Worm (Caenorhabditis elegans) whole organism, dauer: Measurements from ENCODE around the gene dop-5.

Experiments
- unc-62 ChIP-seq: sonication (generic microtip); optimal IDR thresholded peaks from 2 replicates; lab custom pipeline; 2017; ENCODE audit warnings: missing biosample characterization, missing genetic modification reagents, missing genetic modification characterization

dop-5 gene

ce11 chrV:11329100-11329499 lies 36.9 kb downstream of the dop-5 start, which contains the start of gene F47G9.6:
F47G9.6 (plus strand) TSS chrV:11329400.
- no peak for TF ChIP-seq unc-62 (GFP tag; lab: Kevin White, UChicago)

ce11 chrV:11326914-11327367 lies 39.1 kb downstream of the dop-5 start, which contains the start of gene tmed-10:
tmed-10 (minus strand) TSS chrV:11326964.
- TF ChIP-seq unc-62 (GFP tag; lab: Kevin White, UChicago), result no peak

ce11 chrV:11323720-11324119 lies 42.3 kb downstream of the dop-5 start, which contains the start of gene str-141:
str-141 (minus strand) TSS chrV:11323820.
- TF ChIP-seq unc-62 (GFP tag; lab: Kevin White, UChicago), result no peak

ce11 chrV:11321719-11322118 lies 44.3 kb downstream of the dop-5 start, which contains the start of gene F47G9.4:
F47G9.4 (minus strand) TSS chrV:11321816.
- no peak for TF ChIP-seq unc-62 (GFP tag; lab: Kevin White, UChicago)

- no peak for TF ChIP-seq unc-62 (GFP tag; lab: Kevin White, UChicago)
These were observed 45.2 kb downstream of the dop-5 start for ce11 chrV:11320860-11321259.

ce11 chrV:11316801-11317200 lies 49.2 kb downstream of the dop-5 start, which contains the start of gene cutl-18:
cutl-18 (minus strand) TSS chrV:11316901.
- TF ChIP-seq unc-62 (GFP tag; lab: Kevin White, UChicago), result no peak

ce11 chrV:11314025-11314880 lies 51.8 kb downstream of the dop-5 start:
- TF ChIP-seq unc-62 (GFP tag; lab: Kevin White, UChicago), result no peak

- TF ChIP-seq unc-62 (GFP tag; lab: Kevin White, UChicago), result no peak
These were observed 53.1 kb downstream of the dop-5 start for ce11 chrV:11312904-11313303.
